Worm (Caenorhabditis elegans): ENCODE data around the gene acr-14.

Gene acr-14

DNA sequence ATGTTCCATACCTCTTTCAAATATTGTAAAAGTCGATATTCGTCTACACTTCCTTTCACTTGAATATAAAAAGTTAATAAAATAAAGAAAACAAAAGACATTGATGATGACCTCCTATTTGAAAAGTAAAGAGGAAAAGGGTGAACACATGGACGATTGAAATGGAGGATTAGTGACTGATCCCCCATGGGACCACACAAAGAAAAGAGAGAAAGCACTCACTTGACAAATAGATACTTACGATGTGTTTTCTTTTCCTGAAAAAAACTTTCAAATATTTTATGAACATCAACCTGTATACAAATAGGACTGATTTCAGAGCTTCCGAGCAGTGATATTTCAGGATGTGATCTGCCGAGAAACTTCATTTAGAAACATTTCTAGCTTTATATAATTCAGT, at the start of gene acr-14:
acr-14 (minus strand) TSS at position 101 of the 400 bp plus-strand sequence.
- no peak for TF ChIP-seq unc-62 (GFP tag; optimal IDR thresholded peaks at IDR 0.05)

DNA sequence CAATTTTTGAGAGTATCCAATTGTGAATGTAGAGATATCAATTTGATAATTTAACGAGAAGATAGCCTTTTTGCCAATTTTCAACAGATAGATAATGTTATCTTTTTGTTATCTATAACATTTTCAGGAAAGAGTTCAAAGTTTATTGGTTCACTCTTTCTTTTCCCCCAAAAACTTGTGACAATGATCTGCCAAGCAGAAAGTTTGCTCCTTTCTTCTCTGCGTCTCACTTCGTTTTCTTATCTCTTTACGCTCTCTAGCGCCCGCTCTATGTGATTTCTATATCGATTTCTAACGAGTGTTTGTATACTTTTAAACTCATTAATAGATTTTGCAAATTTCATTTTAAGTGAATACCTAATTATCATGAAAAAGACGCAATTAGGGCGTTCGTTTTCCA, 49.5 kb upstream of the acr-14 start:
- TF ChIP-seq unc-62 (GFP tag; optimal IDR thresholded peaks at IDR 0.05) = no peak

DNA sequence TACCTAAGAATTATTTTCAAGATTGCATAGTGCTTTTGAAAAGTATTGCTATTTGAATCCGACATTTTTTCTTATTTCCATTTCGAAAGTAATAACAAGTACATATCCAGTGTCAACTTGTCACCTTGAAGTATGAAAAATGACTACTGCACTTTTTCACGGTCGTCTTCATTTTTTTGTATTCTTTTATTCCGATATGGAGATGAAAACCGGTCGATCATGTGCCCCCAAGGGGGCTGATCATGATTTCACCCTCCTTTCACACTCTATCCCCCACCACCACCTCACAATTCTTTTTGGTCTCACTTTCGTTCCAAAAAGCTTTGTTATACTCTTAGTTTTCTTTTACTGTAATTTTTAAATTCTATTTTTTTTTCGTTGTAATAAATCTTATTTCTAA, 48.9 kb upstream of the acr-14 start:
- no peak for TF ChIP-seq unc-62 (GFP tag; optimal IDR thresholded peaks at IDR 0.05)

DNA sequence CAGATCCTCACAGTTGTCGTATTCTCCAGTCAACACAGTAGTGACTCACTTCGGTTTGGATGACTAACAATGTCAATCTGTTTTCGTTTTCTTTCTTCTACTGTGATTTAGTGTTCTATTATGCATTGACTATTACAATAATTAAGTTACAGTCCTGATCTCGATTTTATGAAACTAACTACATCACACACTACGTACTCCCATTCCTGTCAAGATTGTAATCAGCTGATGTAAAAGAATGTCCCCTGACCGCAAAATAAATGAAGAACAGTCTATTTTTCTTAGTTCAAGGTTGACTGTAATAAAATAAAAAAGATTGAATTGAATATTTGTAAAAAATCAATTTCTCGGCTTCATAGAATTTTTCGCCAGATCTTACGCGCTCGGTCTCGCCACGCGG, 48.4 kb upstream of the acr-14 start:
- no peak for TF ChIP-seq unc-62 (GFP tag; optimal IDR thresholded peaks at IDR 0.05)

DNA sequence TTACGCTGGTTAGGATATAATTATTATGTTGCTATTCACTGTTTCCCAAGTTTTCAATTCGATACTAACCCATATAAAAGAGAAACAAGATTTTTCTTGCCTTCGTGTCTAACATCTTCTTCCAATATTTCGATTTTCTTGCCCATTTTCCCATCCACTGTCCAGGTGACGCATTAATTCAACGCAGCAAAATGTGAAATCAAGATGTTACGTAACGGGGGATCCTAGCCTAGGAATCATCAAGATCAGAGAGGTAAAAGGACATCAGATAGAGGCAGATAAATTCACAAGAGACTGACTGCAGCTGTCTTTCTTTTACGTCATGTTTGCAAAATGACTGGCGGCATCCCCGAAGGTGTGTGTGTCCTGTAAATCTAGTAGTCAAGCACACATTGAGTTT, 47.6 kb upstream of the acr-14 start:
- no peak for TF ChIP-seq unc-62 (GFP tag; optimal IDR thresholded peaks at IDR 0.05)

DNA sequence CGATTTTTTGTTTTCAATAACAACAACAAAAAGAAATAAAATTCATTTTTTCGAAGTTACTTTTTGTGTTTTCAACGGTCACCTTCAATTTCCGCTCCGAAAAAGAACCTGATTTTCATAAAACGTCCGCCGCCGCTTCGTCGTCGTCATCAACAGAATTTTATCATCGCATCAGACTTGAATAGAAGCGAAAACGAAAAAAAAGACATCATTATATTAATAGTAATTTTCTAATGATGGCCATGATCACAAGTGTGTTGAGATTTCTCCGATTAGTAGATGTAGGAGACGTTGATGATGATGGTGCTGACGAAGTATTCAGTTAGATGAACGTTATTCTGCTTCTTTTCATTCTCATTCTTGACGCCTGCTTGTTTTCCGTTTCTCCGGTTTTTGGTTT, 47.0 kb upstream of the acr-14 start:
- no peak for TF ChIP-seq unc-62 (GFP tag; optimal IDR thresholded peaks at IDR 0.05)

DNA sequence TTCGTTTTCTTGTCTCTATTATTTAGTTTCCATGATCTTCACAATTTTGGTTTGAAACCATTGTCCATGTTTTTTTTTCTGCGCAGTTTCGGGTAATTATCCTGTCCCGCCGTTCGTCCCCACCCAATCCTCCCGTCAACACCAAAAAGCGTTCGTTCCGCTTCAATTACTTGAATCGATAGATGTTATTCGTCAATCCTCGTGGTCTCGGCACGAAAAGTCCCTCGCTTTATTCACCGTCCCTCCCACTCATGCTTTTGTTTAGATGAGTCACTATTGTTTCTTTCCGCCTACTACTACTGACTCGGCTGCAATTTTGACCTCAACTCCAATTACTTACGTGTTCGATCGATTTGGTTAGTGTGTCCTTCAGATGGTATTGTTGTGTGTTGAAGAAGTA, 46.4 kb upstream of the acr-14 start:
- no peak for TF ChIP-seq unc-62 (GFP tag; optimal IDR thresholded peaks at IDR 0.05)

DNA sequence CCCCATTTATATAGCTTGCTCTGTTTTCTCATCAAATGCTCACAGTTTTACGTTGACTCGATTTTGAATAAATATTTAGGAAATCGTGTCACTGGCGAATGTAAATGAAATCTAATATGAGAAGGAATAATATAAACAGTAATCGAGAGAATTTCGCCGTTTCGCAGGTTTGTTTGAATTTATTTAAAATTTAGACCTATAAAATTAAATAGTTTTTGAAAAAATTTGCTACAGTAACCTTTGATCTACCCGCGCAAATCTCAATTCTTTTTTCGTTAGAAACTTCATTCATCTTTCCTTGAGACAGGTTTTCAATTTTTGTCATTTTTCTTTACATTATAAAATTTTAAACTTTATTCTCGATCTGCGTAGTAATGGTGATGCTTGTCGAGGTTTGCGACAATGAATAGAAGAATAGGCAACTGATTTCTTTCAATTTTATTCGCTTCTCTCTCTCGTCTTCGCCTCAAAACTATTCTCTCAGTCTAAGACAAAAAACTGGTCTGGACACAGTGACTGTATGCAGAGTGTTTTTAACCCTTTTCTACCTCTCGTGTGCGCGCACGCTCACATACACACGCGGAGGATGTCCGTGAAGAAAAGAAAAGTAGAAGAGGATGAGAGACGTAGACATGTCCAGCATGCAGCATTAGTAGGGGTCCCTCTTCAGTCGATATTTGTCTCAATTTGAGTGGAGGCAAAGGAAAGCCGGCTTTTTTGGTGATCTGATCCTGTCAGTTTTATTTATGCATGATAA, 45.5 kb upstream of the acr-14 start, which contains the start of gene dab-1:
dab-1 (plus strand) TSS at position 78 of the 757 bp plus-strand sequence.
- TF ChIP-seq unc-62 (GFP tag; optimal IDR thresholded peaks at IDR 0.05) = no peak

DNA sequence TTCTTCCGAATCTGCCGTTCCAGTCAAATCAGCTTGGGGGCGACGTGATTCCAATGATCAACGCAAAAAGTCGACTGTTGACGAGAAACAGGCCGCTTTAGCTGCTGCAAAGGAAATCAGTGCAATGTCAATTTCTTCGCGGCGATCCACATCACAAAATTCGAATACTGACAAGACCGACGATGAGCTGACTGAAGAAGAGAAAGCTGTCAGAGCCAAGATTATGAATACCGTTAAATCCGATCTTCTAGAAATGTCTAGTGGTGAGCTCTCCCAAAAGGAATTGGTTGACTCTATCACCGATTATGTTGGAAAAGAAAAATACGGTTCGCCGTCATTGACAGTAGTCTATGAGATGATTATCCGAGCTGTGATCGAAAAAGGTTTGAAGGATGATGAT, 43.3 kb upstream of the acr-14 start:
- TF ChIP-seq unc-62 (GFP tag; optimal IDR thresholded peaks at IDR 0.05) = no peak

DNA sequence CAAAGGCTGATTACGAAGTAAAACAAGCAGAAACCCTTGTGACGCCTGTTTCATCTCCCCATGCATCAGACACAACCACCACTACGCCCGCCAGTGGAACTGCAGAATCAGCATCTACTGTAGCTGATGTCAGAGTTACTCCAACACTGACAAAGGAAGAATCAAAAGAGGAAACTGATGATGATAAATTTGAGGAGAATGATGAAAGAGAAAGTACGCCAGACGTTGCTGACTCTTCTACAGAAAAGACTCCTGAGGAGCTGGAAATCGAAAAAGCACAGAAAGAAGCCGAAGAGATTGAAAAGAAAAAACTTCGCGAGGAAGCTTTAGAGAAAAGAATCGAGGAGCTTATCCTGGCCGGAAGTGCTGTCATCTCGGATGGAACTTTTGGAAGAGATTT, 41.3 kb upstream of the acr-14 start:
- no peak for TF ChIP-seq unc-62 (GFP tag; optimal IDR thresholded peaks at IDR 0.05)

DNA sequence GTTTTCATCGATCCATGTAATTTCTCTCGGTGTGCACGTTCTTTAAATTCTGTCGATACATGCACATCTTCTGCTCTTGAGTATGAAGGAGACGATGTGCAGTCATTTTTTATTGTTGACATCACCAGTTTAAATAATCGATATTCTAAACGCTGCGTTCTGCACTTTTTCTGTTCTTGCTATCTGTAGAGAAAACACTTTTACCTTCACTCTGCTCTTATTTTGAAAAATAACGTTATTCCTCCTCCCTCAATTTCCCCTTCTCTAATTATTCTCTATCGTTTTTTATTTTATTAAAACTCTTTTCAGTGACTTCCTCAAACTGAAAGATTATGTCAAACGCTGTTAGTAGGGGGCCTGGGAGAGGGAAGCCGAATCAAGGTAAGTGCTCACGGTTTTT, 39.9 kb upstream of the acr-14 start, which contains the start of gene ifg-1:
ifg-1 (plus strand) TSS at position 301 of the 400 bp plus-strand sequence.
- TF ChIP-seq unc-62 (GFP tag; optimal IDR thresholded peaks at IDR 0.05) = no peak

DNA sequence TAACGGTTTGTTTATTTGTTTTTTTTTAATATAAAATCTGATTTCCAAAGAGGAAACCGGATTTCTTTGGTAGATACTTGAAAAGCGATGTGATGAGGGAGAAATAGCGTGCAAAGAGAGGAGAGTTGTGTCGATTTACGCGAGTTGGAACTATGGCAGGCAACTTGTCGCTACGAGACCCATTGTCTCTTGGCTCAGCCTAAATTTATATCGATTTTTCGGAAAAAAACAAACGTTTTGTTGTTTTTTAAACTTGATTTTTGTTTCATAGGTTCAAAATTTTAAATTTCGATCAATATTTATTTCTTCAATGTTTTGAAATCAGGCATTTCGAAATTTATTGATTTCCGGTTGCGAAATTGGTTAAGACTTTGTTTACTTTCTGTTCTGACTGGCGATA, 39.4 kb upstream of the acr-14 start, which contains the start of gene M110.3:
M110.3 (minus strand) TSS at position 184 of the 400 bp plus-strand sequence.
- no peak for TF ChIP-seq unc-62 (GFP tag; optimal IDR thresholded peaks at IDR 0.05)

DNA sequence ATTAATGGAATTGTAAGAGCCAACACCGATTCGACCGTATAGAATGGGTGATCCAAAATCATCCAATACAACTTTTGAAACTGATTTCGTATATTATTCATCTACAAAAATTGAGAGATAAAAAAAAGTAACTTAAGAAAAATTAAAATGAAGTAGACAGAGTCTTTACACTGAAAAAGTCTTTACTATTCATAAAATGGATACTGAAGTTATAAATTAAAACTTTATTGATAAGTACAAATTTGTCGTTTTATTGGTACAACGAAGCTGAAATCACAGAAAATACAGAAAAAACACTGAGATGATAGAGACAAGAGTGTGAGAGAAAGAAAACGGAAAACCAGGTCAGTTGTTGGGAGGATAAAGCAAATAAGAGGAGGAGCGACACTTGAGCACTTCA, 37.4 kb upstream of the acr-14 start, which contains the start of gene M110.10:
M110.10 (minus strand) TSS at position 101 of the 400 bp plus-strand sequence.
- TF ChIP-seq unc-62 (GFP tag; optimal IDR thresholded peaks at IDR 0.05) = no peak

DNA sequence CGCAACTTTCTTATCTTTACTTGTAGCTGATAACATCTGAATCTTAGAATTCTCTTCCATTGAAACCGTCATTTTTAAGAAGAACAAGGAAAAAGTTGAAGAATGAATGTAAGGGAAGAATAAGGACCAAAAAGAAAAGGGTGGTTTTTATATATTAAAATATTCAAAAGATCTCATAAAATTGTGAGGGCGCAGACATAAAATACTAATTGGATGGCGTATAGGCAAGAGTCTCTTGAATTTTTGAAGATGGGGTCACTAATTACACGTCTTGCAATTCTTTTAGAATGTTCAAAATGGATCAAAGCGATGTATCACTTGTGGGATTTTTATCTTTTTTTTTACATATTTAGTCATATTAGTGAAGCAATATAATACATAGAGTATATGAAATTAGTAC, 35.7 kb upstream of the acr-14 start, which contains the start of gene twk-3:
twk-3 (minus strand) TSS at position 101 of the 400 bp plus-strand sequence.
- no peak for TF ChIP-seq unc-62 (GFP tag; optimal IDR thresholded peaks at IDR 0.05)

DNA sequence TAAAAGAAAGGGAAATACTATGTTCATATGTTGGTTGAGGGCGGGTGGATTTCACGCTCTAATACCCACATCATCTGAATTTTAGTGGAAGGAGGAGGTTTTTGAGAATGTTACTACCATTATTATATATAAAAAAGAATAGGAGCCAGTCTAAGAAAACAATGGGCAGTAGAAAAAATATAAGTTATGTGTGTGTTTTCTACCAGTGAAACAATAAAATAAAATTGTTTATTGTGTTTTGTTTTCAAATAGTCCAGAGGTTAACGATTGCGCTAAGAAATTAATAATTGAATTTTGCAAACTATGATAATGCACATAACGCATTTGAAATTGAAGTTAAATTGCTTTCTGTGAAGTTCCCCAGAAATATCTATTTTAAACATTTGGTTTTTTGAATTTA, 32.5 kb upstream of the acr-14 start, which contains the start of gene M110.8:
M110.8 (minus strand) TSS at position 101 of the 400 bp plus-strand sequence.
- TF ChIP-seq unc-62 (GFP tag; optimal IDR thresholded peaks at IDR 0.05) = no peak

DNA sequence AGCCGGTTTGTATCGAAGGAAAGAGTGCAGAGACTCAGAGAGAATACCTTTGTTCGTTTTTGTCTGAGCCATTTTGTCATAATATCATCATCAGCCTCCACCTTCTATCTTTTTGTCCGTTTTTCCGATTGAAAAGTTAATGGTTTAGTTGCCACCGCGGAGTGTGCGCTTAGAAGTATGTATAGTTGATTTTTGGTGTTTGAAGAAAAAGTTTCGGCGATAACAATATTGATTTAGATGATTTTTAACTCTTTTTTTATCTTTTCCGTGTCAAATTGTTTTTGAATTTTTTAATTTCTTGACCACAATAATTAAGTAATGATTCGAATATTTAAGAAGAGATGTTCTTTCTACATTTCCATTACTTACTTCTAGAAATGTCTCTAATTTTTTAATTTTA, 28.6 kb upstream of the acr-14 start:
- TF ChIP-seq unc-62 (GFP tag; optimal IDR thresholded peaks at IDR 0.05) = no peak

DNA sequence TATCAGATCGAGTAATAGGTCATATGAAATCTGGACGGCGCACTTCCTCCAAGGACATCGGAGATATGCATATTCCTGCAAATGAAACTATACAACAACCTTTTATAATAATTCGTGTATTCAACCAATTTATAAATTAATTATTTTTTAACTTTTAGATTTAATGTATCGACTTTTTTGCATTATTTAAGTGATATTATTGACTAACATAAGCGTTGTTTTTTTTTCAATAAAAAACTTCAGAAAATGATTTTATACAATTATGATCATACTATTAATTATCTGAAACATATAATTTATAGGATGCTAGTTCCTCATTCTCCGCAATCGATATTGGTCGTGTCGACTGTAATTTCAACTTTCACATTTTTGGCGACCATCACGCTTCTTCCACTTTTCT, 27.0 kb upstream of the acr-14 start, which contains the start of gene col-76:
col-76 (plus strand) TSS at position 301 of the 400 bp plus-strand sequence.
- TF ChIP-seq unc-62 (GFP tag; optimal IDR thresholded peaks at IDR 0.05) = no peak

Measured in whole organism, dauer.